Worm (Caenorhabditis elegans): ENCODE measurements around the gene Y97E10AL.1.

ce11 chrV:7952855-7953254, 33.1 kb upstream of the Y97E10AL.1 start, which contains the start of gene clec-216:
- TF ChIP-seq nhr-12 (tag; optimal IDR thresholded peaks at IDR 0.05) (no peak), mab-5 (tag; optimal IDR thresholded peaks at IDR 0.05) (no peak), nhr-10 (tag; optimal IDR thresholded peaks at IDR 0.05) (no peak)

Data from whole organism, L2 larva.